Fruit fly (Drosophila melanogaster): ENCODE measurements around the gene CG31673.

CG31673 gene

dm6 chr2L:20783044-20783443 lies 46.4 kb upstream of the CG31673 start (continued):
- TF ChIP-seq sug (tag; optimal IDR thresholded peaks at IDR 0.05): peak; percentile 7
- peak; percentile 2 for TF ChIP-seq CG12155 (GFP tag; optimal IDR thresholded peaks at IDR 0.05)
- no peak for TF ChIP-seq MESR4 (GFP tag; optimal IDR thresholded peaks at IDR 0.05)
- TF ChIP-seq Ravus (GFP tag; IDR thresholded peaks at IDR 0.05): no peak
- no peak for TF ChIP-seq salm (tag; optimal IDR thresholded peaks at IDR 0.05)
- TF ChIP-seq CG3847 (GFP tag; IDR thresholded peaks at IDR 0.05): 0 out of 2 replicates have a peak, but pooled peaks have one; percentile 18
- TF ChIP-seq CG4730 (GFP tag; IDR thresholded peaks at IDR 0.05): no peak
- no peak for TF ChIP-seq schlank (tag; optimal IDR thresholded peaks at IDR 0.05)
- TF ChIP-seq Atf-2 (GFP tag; optimal IDR thresholded peaks at IDR 0.05): no peak
- TF ChIP-seq CG15479 (GFP tag; optimal IDR thresholded peaks at IDR 0.05): peak; percentile 50
- TF ChIP-seq CG11696 (GFP tag; IDR thresholded peaks at IDR 0.05): no peak
- TF ChIP-seq sima (GFP tag; optimal IDR thresholded peaks at IDR 0.05): no peak
- peak; percentile 81 for TF ChIP-seq ash1 (GFP tag; optimal IDR thresholded peaks at IDR 0.05)

- no peak for TF ChIP-seq CG10274 (GFP tag; optimal IDR thresholded peaks at IDR 0.05)
- TF ChIP-seq kay (GFP tag; optimal IDR thresholded peaks at IDR 0.05): no peak
- TF ChIP-seq grn (GFP tag; optimal IDR thresholded peaks at IDR 0.05): no peak
- no peak for TF ChIP-seq CkIIα-i1 (GFP tag; IDR thresholded peaks at IDR 0.05)
- no peak for TF ChIP-seq Drgx (GFP tag; IDR thresholded peaks at IDR 0.05)
- no peak for TF ChIP-seq lbe (GFP tag; optimal IDR thresholded peaks at IDR 0.05)
- TF ChIP-seq her (GFP tag; optimal IDR thresholded peaks at IDR 0.05): no peak
- TF ChIP-seq Meics (GFP tag; optimal IDR thresholded peaks at IDR 0.05): no peak
- TF ChIP-seq nau (GFP tag; optimal IDR thresholded peaks at IDR 0.05): no peak
- TF ChIP-seq ci (GFP tag; IDR thresholded peaks at IDR 0.05): no peak
- TF ChIP-seq gsb (GFP tag; IDR thresholded peaks at IDR 0.05): no peak
- TF ChIP-seq sug (tag; optimal IDR thresholded peaks at IDR 0.05): peak; percentile 16
- no peak for TF ChIP-seq mirr (GFP tag; optimal IDR thresholded peaks at IDR 0.05)
- no peak for TF ChIP-seq gfzf (GFP tag; optimal IDR thresholded peaks at IDR 0.05)
- no peak for TF ChIP-seq CG17359 (tag; optimal IDR thresholded peaks at IDR 0.05)
- TF ChIP-seq CG10267 (tag; optimal IDR thresholded peaks at IDR 0.05): no peak
- peak; percentile 5 for TF ChIP-seq Hey (tag; optimal IDR thresholded peaks at IDR 0.05)
- TF ChIP-seq exex (tag; optimal IDR thresholded peaks at IDR 0.05): peak; percentile 52
- TF ChIP-seq crc (GFP tag; optimal IDR thresholded peaks at IDR 0.05): no peak
- no peak for TF ChIP-seq Ravus (GFP tag; IDR thresholded peaks at IDR 0.05)
- no peak for TF ChIP-seq pfk (GFP tag; optimal IDR thresholded peaks at IDR 0.05)
- TF ChIP-seq Spps (tag; optimal IDR thresholded peaks at IDR 0.05): no peak
- no peak for TF ChIP-seq CG1529 (GFP tag; optimal IDR thresholded peaks at IDR 0.05)
Observed at dm6 chr2L:20783908-20784307, 45.5 kb upstream of the CG31673 start.

dm6 chr2L:20785333-20785732 lies 44.1 kb upstream of the CG31673 start:
- TF ChIP-seq cad (GFP tag; optimal IDR thresholded peaks at IDR 0.05) (peak; percentile 95), Fer2 (tag; optimal IDR thresholded peaks at IDR 0.05) (no peak)

dm6 chr2L:20787271-20787791 lies 42.1 kb upstream of the CG31673 start, which contains the start of gene Pomp:
TSS of gene Pomp (plus strand) at chr2L:20787656.
- TF ChIP-seq dm (GFP tag; optimal IDR thresholded peaks at IDR 0.05) (no peak), CG31224 (GFP tag; IDR thresholded peaks at IDR 0.05) (peak; percentile 79), CG8281 (tag; optimal IDR thresholded peaks at IDR 0.05) (peak; percentile 44), CG42726 (GFP tag; IDR thresholded peaks at IDR 0.05; ENCODE audit: partially characterized antibody) (peak; percentile 55), ham (GFP tag; IDR thresholded peaks at IDR 0.05) (no peak), mirr (GFP tag; optimal IDR thresholded peaks at IDR 0.05) (peak; percentile 25), slbo (GFP tag; IDR thresholded peaks at IDR 0.05) (peak; percentile 90), CG1792 (GFP tag; optimal IDR thresholded peaks at IDR 0.05) (peak; percentile 24), CG2875 (GFP tag; optimal IDR thresholded peaks at IDR 0.05) (peak; percentile 80), Six4 (GFP tag; optimal IDR thresholded peaks at IDR 0.05) (peak; percentile 80), CG10267 (tag; optimal IDR thresholded peaks at IDR 0.05) (peak; percentile 86), CoRest (tag; optimal IDR thresholded peaks at IDR 0.05) (peak; percentile 77), CG7786 (GFP tag; optimal IDR thresholded peaks at IDR 0.05) (peak; percentile 57), CG3838 (GFP tag; optimal IDR thresholded peaks at IDR 0.05) (no peak), PHDP (tag; optimal IDR thresholded peaks at IDR 0.05) (peak; percentile 88)

Data from whole organism, embryonic.